Fruit fly (Drosophila melanogaster) whole organism, embryonic: ENCODE results near the gene DCTN5-p25.
A peak's percentile ranks its signal among the peaks of the same experiment; 100 is the strongest.

Experiments
- Ada2b ChIP-seq: fragments of 200-800 bp; sonication (Bioruptor generic); IDR thresholded peaks from 2 replicates; pipeline ENCODE4 v1.3.6; 2022; ENCODE audit warnings: missing biosample characterization, missing genetic modification characterization
- Atf-2 ChIP-seq: fragments of 200-800 bp; sonication (Bioruptor generic); optimal IDR thresholded peaks from 2 replicates; lab custom pipeline; 2016; ENCODE audit warnings: missing biosample characterization, missing genetic modification characterization
- CG10321 ChIP-seq: fragments of 200-800 bp; sonication (Bioruptor generic); IDR thresholded peaks from 2 replicates; pipeline ENCODE4 v1.3.6; 2022; ENCODE audit warnings: missing biosample characterization, missing genetic modification characterization
- CG10366 ChIP-seq: fragments of 200-800 bp; sonication (Bioruptor generic); IDR thresholded peaks from 2 replicates; pipeline ENCODE4 v1.3.6; 2022; ENCODE audit warnings: missing biosample characterization, missing genetic modification characterization
- CG11398 ChIP-seq: fragments of 200-800 bp; sonication (Bioruptor generic); optimal IDR thresholded peaks from 2 replicates; lab custom pipeline; 2016; ENCODE audit warnings: missing biosample characterization, missing genetic modification characterization
- CG11696 ChIP-seq: fragments of 200-800 bp; sonication (Bioruptor generic); IDR thresholded peaks from 2 replicates; pipeline ENCODE4 v1.3.6; 2022; ENCODE audit warnings: missing biosample characterization, missing genetic modification characterization
- CG11723 ChIP-seq: fragments of 200-800 bp; sonication (Bioruptor generic); optimal IDR thresholded peaks from 2 replicates; lab custom pipeline; 2017; ENCODE audit warnings: missing biosample characterization, mild to moderate bottlenecking, missing genetic modification characterization
- CG13424 ChIP-seq: fragments of 200-800 bp; sonication (Bioruptor generic); optimal IDR thresholded peaks from 2 replicates; lab custom pipeline; 2019; ENCODE audit warnings: missing biosample characterization, mild to moderate bottlenecking, missing genetic modification characterization, moderate library complexity
- CG13894 ChIP-seq: fragments of 200-800 bp; sonication (Bioruptor generic); optimal IDR thresholded peaks from 3 replicates; lab custom pipeline; 2018; ENCODE audit warnings: missing biosample characterization, mild to moderate bottlenecking, missing genetic modification characterization, moderate library complexity
- CG15011 ChIP-seq: fragments of 200-800 bp; sonication (Bioruptor generic); optimal IDR thresholded peaks from 3 replicates; lab custom pipeline; 2018; ENCODE audit warnings: missing biosample characterization, mild to moderate bottlenecking, missing genetic modification characterization
- CG17568 ChIP-seq: fragments of 200-800 bp; sonication (Bioruptor generic); optimal IDR thresholded peaks from 2 replicates; lab custom pipeline; 2018; ENCODE audit warnings: missing biosample characterization, mild to moderate bottlenecking, missing genetic modification characterization, moderate library complexity
- CG1792 ChIP-seq: fragments of 200-800 bp; sonication (Bioruptor generic); optimal IDR thresholded peaks from 2 replicates; lab custom pipeline; 2016; ENCODE audit warnings: missing biosample characterization, missing genetic modification characterization
- CG1832 ChIP-seq: fragments of 200-800 bp; sonication (Bioruptor generic); optimal IDR thresholded peaks from 2 replicates; lab custom pipeline; 2017; ENCODE audit warnings: missing biosample characterization, mild to moderate bottlenecking, missing genetic modification characterization, inconsistent platforms
- CG18619 ChIP-seq: fragments of 200-800 bp; sonication (Bioruptor generic); optimal IDR thresholded peaks from 3 replicates; lab custom pipeline; 2017; ENCODE audit warnings: missing biosample characterization, mild to moderate bottlenecking, missing genetic modification characterization
- CG31441 ChIP-seq: fragments of 200-800 bp; sonication (Bioruptor generic); IDR thresholded peaks from 2 replicates; pipeline ENCODE4 v1.3.6; 2022; ENCODE audit warnings: missing biosample characterization, missing genetic modification characterization
- CG3847 ChIP-seq: fragments of 200-800 bp; sonication (Bioruptor generic); IDR thresholded peaks from 2 replicates; pipeline ENCODE4 v1.3.6; 2022; ENCODE audit warnings: missing biosample characterization, missing genetic modification characterization
- CG4360 ChIP-seq: fragments of 200-800 bp; sonication (Bioruptor generic); IDR thresholded peaks from 2 replicates; pipeline ENCODE4 v1.3.6; 2022; ENCODE audit warnings: missing biosample characterization, missing genetic modification characterization
- CG6791 ChIP-seq: fragments of 200-800 bp; sonication (Bioruptor generic); IDR thresholded peaks from 3 replicates; pipeline ENCODE4 v1.3.6; 2022; ENCODE audit warnings: missing biosample characterization, missing genetic modification characterization; ENCODE audit not compliant: partially characterized antibody
- CG7786 ChIP-seq: fragments of 200-800 bp; sonication (Bioruptor generic); optimal IDR thresholded peaks from 2 replicates; lab custom pipeline; 2016; ENCODE audit warnings: missing biosample characterization, missing genetic modification characterization
- CG7839 ChIP-seq: fragments of 200-800 bp; sonication (Bioruptor generic); optimal IDR thresholded peaks from 3 replicates; lab custom pipeline; 2018; ENCODE audit warnings: missing biosample characterization, mild to moderate bottlenecking, missing genetic modification characterization, moderate library complexity
- CG8281 ChIP-seq: fragments of 200-800 bp; sonication (Bioruptor generic); optimal IDR thresholded peaks from 2 replicates; lab custom pipeline; 2018; ENCODE audit warnings: missing biosample characterization, mild to moderate bottlenecking, missing genetic modification characterization, moderate library complexity
- CG8388 ChIP-seq: fragments of 200-800 bp; sonication (Bioruptor generic); optimal IDR thresholded peaks from 2 replicates; lab custom pipeline; 2019; ENCODE audit warnings: missing biosample characterization, mild to moderate bottlenecking, missing genetic modification characterization, moderate library complexity
- CkIIα-i1 ChIP-seq: fragments of 200-800 bp; sonication (Bioruptor generic); IDR thresholded peaks from 2 replicates; pipeline ENCODE4 v1.3.6; 2022; ENCODE audit warnings: missing biosample characterization, missing genetic modification characterization
- Dip2 ChIP-seq: fragments of 200-800 bp; sonication (Bioruptor generic); IDR thresholded peaks from 2 replicates; pipeline ENCODE4 v1.3.6; 2022; ENCODE audit warnings: missing biosample characterization, missing genetic modification characterization
- Dip3 ChIP-seq: fragments of 200-800 bp; sonication (Bioruptor generic); optimal IDR thresholded peaks from 3 replicates; lab custom pipeline; 2016; ENCODE audit warnings: missing biosample characterization, missing genetic modification characterization
- GATAe ChIP-seq: fragments of 200-800 bp; sonication (Bioruptor generic); conservative IDR thresholded peaks from 2 replicates; pipeline ENCODE4 v1.3.6; 2022; ENCODE audit warnings: missing biosample characterization, missing genetic modification characterization
- Hey ChIP-seq: fragments of 200-800 bp; sonication (Bioruptor generic); optimal IDR thresholded peaks from 3 replicates; lab custom pipeline; 2018; ENCODE audit warnings: missing biosample characterization, mild to moderate bottlenecking, missing genetic modification characterization
- Hr3 ChIP-seq: fragments of 200-800 bp; sonication (Bioruptor generic); optimal IDR thresholded peaks from 3 replicates; lab custom pipeline; 2016; ENCODE audit warnings: missing biosample characterization, missing genetic modification characterization
- Hr78 ChIP-seq, 2 experiments: fragments of 200-800 bp in 1 of 2; fragments of >200 bp in 1 of 2; sonication (Bioruptor generic) in 1 of 2; optimal IDR thresholded peaks; 2 replicates each; lab custom pipeline; 2017 to 2019; ENCODE audit warnings: missing biosample characterization in 2 of 2, missing genetic modification characterization in 2 of 2, mild to moderate bottlenecking in 1 of 2, moderate library complexity in 1 of 2
- NFAT ChIP-seq: fragments of 200-800 bp; sonication (Bioruptor generic); IDR thresholded peaks from 2 replicates; pipeline ENCODE4 v1.3.6; 2022; ENCODE audit warnings: missing biosample characterization, missing genetic modification characterization
- Nf-YC ChIP-seq: fragments of 200-800 bp; optimal IDR thresholded peaks from 3 replicates; lab custom pipeline; 2019; ENCODE audit warnings: missing biosample characterization, mild to moderate bottlenecking, missing genetic modification characterization, moderate library complexity
- Oli ChIP-seq: fragments of 200-800 bp; sonication (Bioruptor generic); optimal IDR thresholded peaks from 2 replicates; lab custom pipeline; 2018; ENCODE audit warnings: missing biosample characterization, mild to moderate bottlenecking, missing genetic modification characterization, moderate library complexity
- PHDP ChIP-seq: fragments of 200-800 bp; sonication (Bioruptor generic); optimal IDR thresholded peaks from 3 replicates; lab custom pipeline; 2018; ENCODE audit warnings: missing biosample characterization, mild to moderate bottlenecking, missing genetic modification characterization, moderate library complexity
- Side ChIP-seq: fragments of 200-800 bp; sonication (Bioruptor generic); optimal IDR thresholded peaks from 2 replicates; lab custom pipeline; 2016; ENCODE audit warnings: missing biosample characterization, missing genetic modification characterization
- ab ChIP-seq: fragments of 200-800 bp; sonication (Bioruptor generic); optimal IDR thresholded peaks from 2 replicates; lab custom pipeline; 2016; ENCODE audit warnings: missing biosample characterization, missing genetic modification characterization
- al ChIP-seq: fragments of 200-800 bp; sonication (Bioruptor generic); IDR thresholded peaks from 2 replicates; pipeline ENCODE4 v1.3.6; 2022; ENCODE audit warnings: missing biosample characterization, missing genetic modification characterization
- bbx ChIP-seq: fragments of 200-800 bp; sonication (Bioruptor generic); IDR thresholded peaks from 2 replicates; pipeline ENCODE4 v1.3.6; 2022; ENCODE audit warnings: missing biosample characterization, missing genetic modification characterization; ENCODE audit not compliant: partially characterized antibody
- br ChIP-seq: fragments of >200 bp; optimal IDR thresholded peaks from 2 replicates; lab custom pipeline; 2017
- crol ChIP-seq: fragments of 200-800 bp; sonication (Bioruptor generic); IDR thresholded peaks from 2 replicates; pipeline ENCODE4 v1.3.6; 2022; ENCODE audit warnings: missing biosample characterization, missing genetic modification characterization
- dan ChIP-seq: fragments of 200-800 bp; sonication (Bioruptor generic); IDR thresholded peaks from 2 replicates; pipeline ENCODE4 v1.3.6; 2022; ENCODE audit warnings: missing biosample characterization, missing genetic modification characterization
- fru ChIP-seq: fragments of >200 bp; optimal IDR thresholded peaks from 2 replicates; lab custom pipeline; 2017
- gcm ChIP-seq: fragments of 200-800 bp; sonication (Bioruptor generic); optimal IDR thresholded peaks from 2 replicates; lab custom pipeline; 2019; ENCODE audit warnings: missing biosample characterization, mild to moderate bottlenecking, missing genetic modification characterization, moderate library complexity
- grau ChIP-seq: fragments of 200-800 bp; optimal IDR thresholded peaks from 3 replicates; lab custom pipeline; 2019; ENCODE audit warnings: missing biosample characterization, mild to moderate bottlenecking, missing genetic modification characterization, moderate library complexity
- gsb-n ChIP-seq: fragments of 200-800 bp; sonication (Bioruptor generic); optimal IDR thresholded peaks from 3 replicates; lab custom pipeline; 2018; ENCODE audit warnings: missing biosample characterization, mild to moderate bottlenecking, missing genetic modification characterization
- hb ChIP-seq: fragments of 200-800 bp; sonication (Bioruptor generic); IDR thresholded peaks from 3 replicates; pipeline ENCODE4 v1.3.6; 2022; ENCODE audit warnings: missing biosample characterization, missing genetic modification characterization; ENCODE audit not compliant: partially characterized antibody
- hth ChIP-seq: fragments of >200 bp; optimal IDR thresholded peaks from 2 replicates; lab custom pipeline; 2017; ENCODE audit warnings: inconsistent platforms
- lov ChIP-seq, 2 experiments: fragments of 200-800 bp in 1 of 2; fragments of >200 bp in 1 of 2; sonication (Bioruptor generic) in 1 of 2; IDR thresholded peaks in 1 of 2; optimal IDR thresholded peaks in 1 of 2; 2 replicates in 1 of 2; 3 replicates in 1 of 2; pipeline versions ENCODE4 v1.3.6 to Lab custom; 2017 to 2022; ENCODE audit warnings: missing biosample characterization in 1 of 2, missing genetic modification characterization in 1 of 2
- luna ChIP-seq: fragments of 200-800 bp; sonication (Bioruptor generic); optimal IDR thresholded peaks from 2 replicates; lab custom pipeline; 2016; ENCODE audit warnings: missing biosample characterization, missing genetic modification characterization
- peb ChIP-seq: fragments of 200-800 bp; sonication (Bioruptor generic); IDR thresholded peaks from 2 replicates; pipeline ENCODE4 v1.3.6; 2022; ENCODE audit warnings: missing biosample characterization, missing genetic modification characterization
- ro ChIP-seq: fragments of 200-800 bp; sonication (Bioruptor generic); IDR thresholded peaks from 2 replicates; pipeline ENCODE4 v1.3.6; 2022; ENCODE audit warnings: missing biosample characterization, missing genetic modification characterization
- zen2 ChIP-seq: fragments of 200-800 bp; sonication (Bioruptor generic); IDR thresholded peaks from 3 replicates; pipeline ENCODE4 v1.3.6; 2022; ENCODE audit warnings: missing biosample characterization, missing genetic modification characterization; ENCODE audit not compliant: partially characterized antibody

Gene DCTN5-p25

dm6 chr2L:15009703-15010102 lies 4.2 kb downstream of the DCTN5-p25 start, which contains the start of the genes THG and Rnmt (continued):
- TF ChIP-seq CG8281 (tag; lab: Kevin White, UChicago) (peak; percentile 1), CG7786 (GFP tag; lab: Kevin White, UChicago) (peak; percentile 50), lov (optimal IDR thresholded peaks at IDR 0.05; lab: Kevin White, UChicago) (no peak), lov (GFP tag; IDR thresholded peaks at IDR 0.05; lab: Robert Waterston, UW) (peak; percentile 80; the same call in 1 of the 3 replicates), CG13894 (peak; percentile 74), CG6791 (peak; percentile 82), Oli (tag; lab: Kevin White, UChicago) (peak; percentile 75), zen2 (peak; percentile 49; the same call in 1 of the 3 replicates), CG7839 (peak; percentile 75), br (lab: Kevin White, UChicago) (no peak), CkIIα-i1 (GFP tag; lab: Robert Waterston, UW) (peak; percentile 57; the same call in 1 of the 2 replicates), Atf-2 (GFP tag; lab: Kevin White, UChicago) (peak; percentile 50), Hr3 (GFP tag; lab: Kevin White, UChicago) (peak; percentile 96), hth (lab: Kevin White, UChicago) (no peak), Ada2b (peak; percentile 84), ro (peak; percentile 36; the same call in 1 of the 2 replicates), CG1832 (no peak), Hr78 (GFP tag; optimal IDR thresholded peaks at IDR 0.05; lab: Kevin White, UChicago) (peak in 1 of 2 experiments; percentile 40), ab (no peak), luna (GFP tag; lab: Kevin White, UChicago) (no peak), CG17568 (GFP tag; lab: Kevin White, UChicago) (peak; percentile 59), Side (GFP tag; lab: Kevin White, UChicago) (peak; percentile 57), CG8388 (peak; percentile 81), Nf-YC (peak; percentile 75), peb (peak; percentile 62), Dip3 (GFP tag; lab: Kevin White, UChicago) (peak; percentile 60), CG4360 (no peak), CG1792 (GFP tag; lab: Kevin White, UChicago) (peak; percentile 26), CG10321 (GFP tag; lab: Robert Waterston, UW) (no peak), gcm (GFP tag; lab: Kevin White, UChicago) (peak; percentile 76), bbx (GFP tag; lab: Robert Waterston, UW) (peak; percentile 81), CG11723 (peak; percentile 67), CG15011 (GFP tag; lab: Kevin White, UChicago) (no peak), crol (GFP tag; lab: Robert Waterston, UW) (peak; percentile 33; the same call in 1 of the 2 replicates), CG10366 (GFP tag; lab: Robert Waterston, UW) (peak; percentile 85), dan (GFP tag; lab: Robert Waterston, UW) (peak; percentile 30; the same call in 1 of the 2 replicates), grau (tag; lab: Kevin White, UChicago) (peak; percentile 86), GATAe (GFP tag; lab: Robert Waterston, UW) (0 out of 2 replicates have a peak, but pooled peaks have one; percentile 35), CG3847 (GFP tag; lab: Robert Waterston, UW) (peak; percentile 84), CG31441 (peak; percentile 77), Hey (tag; lab: Kevin White, UChicago) (no peak), gsb-n (tag; lab: Kevin White, UChicago) (peak; percentile 71), hb (GFP tag; lab: Robert Waterston, UW) (peak; percentile 79), CG11696 (GFP tag; lab: Robert Waterston, UW) (0 out of 2 replicates have a peak, but pooled peaks have one; percentile 26), al (GFP tag; lab: Robert Waterston, UW) (peak; percentile 71), CG11398 (GFP tag; lab: Kevin White, UChicago) (no peak), CG13424 (tag; lab: Kevin White, UChicago) (peak; percentile 92), PHDP (tag; lab: Kevin White, UChicago) (peak; percentile 90), fru (lab: Kevin White, UChicago) (no peak), Dip2 (GFP tag; lab: Robert Waterston, UW) (no peak), CG18619 (GFP tag; lab: Kevin White, UChicago) (peak; percentile 69), NFAT (peak; percentile 84)
